Worm (Caenorhabditis elegans) whole organism, L1 larva: ENCODE data around the gene srlf-20.
A peak's percentile ranks its signal among the peaks of the same experiment; 100 is the strongest.
"Not testable (repeated sequence)": the region's sequence is repeated elsewhere in the genome, so short reads cannot be mapped to it uniquely, and the experiment has no call there.

ENCODE experiments used
- Y116A8C.19 ChIP-seq: sonication (generic microtip); optimal IDR thresholded peaks from 2 replicates; lab custom pipeline; 2016; ENCODE audit warnings: missing compliant biosample characterization, missing genetic modification characterization, borderline replicate concordance
- aha-1 ChIP-seq: fragments of 150-350 bp; optimal IDR thresholded peaks from 2 replicates; lab custom pipeline; 2014; ENCODE audit warnings: missing biosample characterization, missing genetic modification characterization
- aly-2 ChIP-seq: fragments of 150-350 bp; optimal IDR thresholded peaks from 2 replicates; lab custom pipeline; 2014; ENCODE audit warnings: missing biosample characterization, missing genetic modification characterization
- ceh-63 ChIP-seq: fragments of 200-800 bp; sonication (Bioruptor generic); optimal IDR thresholded peaks from 2 replicates; lab custom pipeline; 2018; ENCODE audit warnings: mild to moderate bottlenecking, missing genetic modification characterization, missing compliant biosample characterization
- ceh-8 ChIP-seq: fragments of 200-800 bp; sonication (Bioruptor generic); optimal IDR thresholded peaks from 2 replicates; lab custom pipeline; 2018; ENCODE audit warnings: mild to moderate bottlenecking, missing genetic modification characterization, moderate library complexity, missing compliant biosample characterization
- ceh-82 ChIP-seq, 3 experiments: fragments of 150-350 bp in 1 of 3; sonication (generic microtip) in 2 of 3; optimal IDR thresholded peaks; 2 replicates each; lab custom pipeline; 2014 to 2017; ENCODE audit warnings: missing biosample characterization in 3 of 3, missing genetic modification characterization in 3 of 3
- ceh-90 ChIP-seq: sonication (generic microtip); optimal IDR thresholded peaks from 2 replicates; lab custom pipeline; 2016; ENCODE audit warnings: missing genetic modification characterization, missing compliant biosample characterization
- ces-1 ChIP-seq: fragments of 150-350 bp; optimal IDR thresholded peaks from 2 replicates; lab custom pipeline; 2014; ENCODE audit warnings: missing biosample characterization, missing genetic modification reagents, missing genetic modification characterization
- dpl-1 ChIP-seq, 3 experiments: fragments of 150-350 bp in 2 of 3; sonication (generic microtip) in 1 of 3; optimal IDR thresholded peaks; 2 replicates each; lab custom pipeline; 2014 to 2017; ENCODE audit warnings: missing biosample characterization in 3 of 3, missing genetic modification characterization in 3 of 3, missing genetic modification reagents in 3 of 3
- dsc-1 ChIP-seq: sonication (generic microtip); optimal IDR thresholded peaks from 2 replicates; lab custom pipeline; 2016; ENCODE audit warnings: mild to moderate bottlenecking, missing genetic modification characterization, missing compliant biosample characterization
- efl-3 ChIP-seq: fragments of 200-800 bp; sonication (Bioruptor generic); optimal IDR thresholded peaks from 2 replicates; lab custom pipeline; 2018; ENCODE audit warnings: mild to moderate bottlenecking, missing genetic modification characterization, missing compliant biosample characterization
- egl-27 ChIP-seq, 2 experiments: fragments of 150-350 bp in 1 of 2; sonication (generic microtip); optimal IDR thresholded peaks; 3 replicates each; lab custom pipeline; 2017 to 2018; ENCODE audit warnings: missing biosample characterization in 2 of 2, missing genetic modification characterization in 2 of 2, missing genetic modification reagents in 2 of 2
- elt-2 ChIP-seq: sonication (generic microtip); optimal IDR thresholded peaks from 2 replicates; lab custom pipeline; 2016; ENCODE audit warnings: missing genetic modification characterization, mild to moderate bottlenecking, inconsistent platforms, missing compliant biosample characterization, missing genetic modification reagents
- ets-5 ChIP-seq: fragments of 200-800 bp; sonication (Bioruptor generic); IDR thresholded peaks from 2 replicates; pipeline ENCODE4 v1.3.6; 2022; ENCODE audit warnings: missing genetic modification characterization, missing compliant biosample characterization
- fkh-10 ChIP-seq: sonication (generic microtip); optimal IDR thresholded peaks from 2 replicates; lab custom pipeline; 2017; ENCODE audit warnings: missing biosample characterization, missing genetic modification reagents, missing genetic modification characterization
- fos-1 ChIP-seq: fragments of 150-350 bp; optimal IDR thresholded peaks from 2 replicates; lab custom pipeline; 2014; ENCODE audit warnings: missing biosample characterization, missing genetic modification characterization
- hlh-4 ChIP-seq: sonication (generic microtip); optimal IDR thresholded peaks from 2 replicates; lab custom pipeline; 2016; ENCODE audit warnings: mild to moderate bottlenecking, missing genetic modification characterization, missing compliant biosample characterization
- hpl-2 ChIP-seq: fragments of 150-350 bp; optimal IDR thresholded peaks from 2 replicates; lab custom pipeline; 2014; ENCODE audit warnings: missing biosample characterization, missing genetic modification reagents, missing genetic modification characterization
- irx-1 ChIP-seq: sonication (generic microtip); optimal IDR thresholded peaks from 2 replicates; lab custom pipeline; 2016; ENCODE audit warnings: missing genetic modification characterization, missing compliant biosample characterization
- jun-1 ChIP-seq: fragments of 150-350 bp; optimal IDR thresholded peaks from 2 replicates; lab custom pipeline; 2014; ENCODE audit warnings: missing biosample characterization, missing genetic modification reagents, missing genetic modification characterization
- lin-13 ChIP-seq: fragments of 150-350 bp; optimal IDR thresholded peaks from 2 replicates; lab custom pipeline; 2014; ENCODE audit warnings: missing biosample characterization, missing genetic modification reagents, missing genetic modification characterization
- lin-14 ChIP-seq: fragments of 200-800 bp; sonication (Bioruptor generic); optimal IDR thresholded peaks from 2 replicates; lab custom pipeline; 2018; ENCODE audit warnings: mild to moderate bottlenecking, missing genetic modification characterization, moderate library complexity, missing compliant biosample characterization
- lin-15B ChIP-seq: fragments of 150-350 bp; sonication (generic microtip); optimal IDR thresholded peaks from 3 replicates; lab custom pipeline; 2014; ENCODE audit warnings: missing biosample characterization, missing genetic modification characterization
- lin-39 ChIP-seq: fragments of 150-350 bp; optimal IDR thresholded peaks from 2 replicates; lab custom pipeline; 2014; ENCODE audit warnings: missing biosample characterization, missing genetic modification reagents, missing genetic modification characterization
- lir-3 ChIP-seq: sonication (generic microtip); optimal IDR thresholded peaks from 2 replicates; lab custom pipeline; 2016; ENCODE audit warnings: mild to moderate bottlenecking, missing genetic modification characterization, moderate library complexity, missing compliant biosample characterization; ENCODE audit not compliant: poor library complexity
- mdl-1 ChIP-seq, 2 experiments: fragments of 150-350 bp; optimal IDR thresholded peaks; 2 replicates each; lab custom pipeline; 2014 to 2017; ENCODE audit warnings: missing biosample characterization in 2 of 2, missing genetic modification characterization in 2 of 2, inconsistent platforms in 1 of 2
- mef-2 ChIP-seq: fragments of 150-350 bp; optimal IDR thresholded peaks from 2 replicates; lab custom pipeline; 2014; ENCODE audit warnings: missing biosample characterization, missing genetic modification characterization
- mep-1 ChIP-seq: fragments of 150-350 bp; optimal IDR thresholded peaks from 2 replicates; lab custom pipeline; 2014; ENCODE audit warnings: missing biosample characterization, missing genetic modification characterization
- nhr-11 ChIP-seq: fragments of 150-350 bp; optimal IDR thresholded peaks from 2 replicates; lab custom pipeline; 2014; ENCODE audit warnings: missing biosample characterization, missing genetic modification characterization
- nhr-20 ChIP-seq: sonication (generic microtip); optimal IDR thresholded peaks from 2 replicates; lab custom pipeline; 2016; ENCODE audit warnings: mild to moderate bottlenecking, missing genetic modification characterization, missing compliant biosample characterization
- nhr-237 ChIP-seq: fragments of 150-350 bp; optimal IDR thresholded peaks from 2 replicates; lab custom pipeline; 2014; ENCODE audit warnings: missing biosample characterization, missing genetic modification characterization
- nhr-47 ChIP-seq: sonication (generic microtip); optimal IDR thresholded peaks from 2 replicates; lab custom pipeline; 2016; ENCODE audit warnings: mild to moderate bottlenecking, missing genetic modification characterization, moderate library complexity, missing compliant biosample characterization
- nhr-77 ChIP-seq: fragments of 150-350 bp; optimal IDR thresholded peaks from 2 replicates; lab custom pipeline; 2014; ENCODE audit warnings: missing biosample characterization, missing genetic modification characterization
- nhr-84 ChIP-seq: sonication (generic microtip); optimal IDR thresholded peaks from 2 replicates; lab custom pipeline; 2017; ENCODE audit warnings: missing biosample characterization, missing genetic modification characterization
- nhr-85 ChIP-seq: sonication (generic microtip); peaks from one replicate; lab custom pipeline; 2016; ENCODE audit warnings: missing genetic modification characterization, inconsistent platforms, missing compliant biosample characterization
- pax-3 ChIP-seq: fragments of 200-800 bp; sonication (Bioruptor generic); optimal IDR thresholded peaks from 2 replicates; lab custom pipeline; 2018; ENCODE audit warnings: mild to moderate bottlenecking, missing genetic modification characterization, moderate library complexity, missing compliant biosample characterization
- rnt-1 ChIP-seq: sonication (generic microtip); optimal IDR thresholded peaks from 2 replicates; lab custom pipeline; 2016; ENCODE audit warnings: mild to moderate bottlenecking, missing genetic modification characterization, moderate library complexity, missing compliant biosample characterization
- skn-1 ChIP-seq: fragments of 150-350 bp; optimal IDR thresholded peaks from 2 replicates; lab custom pipeline; 2014; ENCODE audit warnings: missing biosample characterization, missing genetic modification characterization
- sox-4 ChIP-seq: sonication (generic microtip); optimal IDR thresholded peaks from 2 replicates; lab custom pipeline; 2016; ENCODE audit warnings: missing genetic modification characterization, missing compliant biosample characterization
- sup-37 ChIP-seq: fragments of 200-800 bp; sonication (Bioruptor generic); optimal IDR thresholded peaks from 2 replicates; lab custom pipeline; 2018; ENCODE audit warnings: mild to moderate bottlenecking, missing genetic modification characterization, missing compliant biosample characterization
- unc-130 ChIP-seq: fragments of 150-350 bp; optimal IDR thresholded peaks from 2 replicates; lab custom pipeline; 2017; ENCODE audit warnings: missing biosample characterization, missing genetic modification characterization, inconsistent platforms
- unc-30 ChIP-seq: sonication (generic microtip); optimal IDR thresholded peaks from 2 replicates; lab custom pipeline; 2017; ENCODE audit warnings: missing biosample characterization, missing genetic modification characterization
- unc-62 ChIP-seq: fragments of 150-350 bp; optimal IDR thresholded peaks from 2 replicates; lab custom pipeline; 2014; ENCODE audit warnings: missing biosample characterization, missing genetic modification reagents, missing genetic modification characterization
- unc-98 ChIP-seq: fragments of 200-800 bp; sonication (Bioruptor generic); IDR thresholded peaks from 2 replicates; pipeline ENCODE4 v1.3.6; 2022; ENCODE audit warnings: missing genetic modification characterization, missing compliant biosample characterization
- ztf-4 ChIP-seq: fragments of 150-350 bp; optimal IDR thresholded peaks from 2 replicates; lab custom pipeline; 2014; ENCODE audit warnings: missing biosample characterization, missing genetic modification characterization

Gene srlf-20

ce11 chrV:889216-889615, 4.6 kb upstream of the srlf-20 start, which contains the start of gene T02B11.6 (continued):
- TF ChIP-seq nhr-237 (no peak), nhr-77 (tag; lab: Kevin White, UChicago) (no peak)

ce11 chrV:890423-890822, 3.3 kb upstream of the srlf-20 start, which contains the start of gene srlf-21:
Gene srlf-21 (minus strand): TSS chrV:890523.
- TF ChIP-seq lin-13 (GFP tag; lab: Kevin White, UChicago), result no peak

- not testable (repeated sequence) for TF ChIP-seq irx-1, lin-15B, hlh-4 (tag; lab: Kevin White, UChicago)
These were observed 2.9 kb upstream of the srlf-20 start, which contains the start of gene srlf-22 for ce11 chrV:890835-891234. Gene srlf-22 (plus strand): TSS chrV:891135.

DNA sequence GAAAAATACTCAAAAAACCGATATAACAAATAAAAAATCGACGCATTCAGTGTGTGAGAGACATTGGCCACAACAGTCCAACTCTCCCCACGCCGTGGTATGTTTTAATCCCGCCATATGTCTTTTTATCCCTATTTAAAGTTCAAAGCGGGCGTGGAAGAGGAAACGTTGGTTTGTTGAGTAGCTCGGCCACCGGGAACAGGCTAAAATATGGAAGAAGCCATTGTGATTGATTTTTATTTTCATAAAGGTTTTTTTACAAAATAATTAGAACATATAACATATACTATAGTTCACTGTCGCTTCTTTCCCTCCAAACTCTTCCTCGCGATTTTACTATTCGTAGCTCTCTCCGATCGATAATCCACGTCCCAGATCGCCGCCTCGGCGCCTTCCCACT, 5.3 kb downstream of the srlf-20 start, which contains the start of gene nas-32:
nas-32 (minus strand) TSS at position 101 of the 400 bp plus-strand sequence.
- TF ChIP-seq unc-62, result no peak
- no peak for TF ChIP-seq mef-2 (tag; lab: Kevin White, UChicago)
- TF ChIP-seq, all 84 proteins: peak for 0

DNA sequence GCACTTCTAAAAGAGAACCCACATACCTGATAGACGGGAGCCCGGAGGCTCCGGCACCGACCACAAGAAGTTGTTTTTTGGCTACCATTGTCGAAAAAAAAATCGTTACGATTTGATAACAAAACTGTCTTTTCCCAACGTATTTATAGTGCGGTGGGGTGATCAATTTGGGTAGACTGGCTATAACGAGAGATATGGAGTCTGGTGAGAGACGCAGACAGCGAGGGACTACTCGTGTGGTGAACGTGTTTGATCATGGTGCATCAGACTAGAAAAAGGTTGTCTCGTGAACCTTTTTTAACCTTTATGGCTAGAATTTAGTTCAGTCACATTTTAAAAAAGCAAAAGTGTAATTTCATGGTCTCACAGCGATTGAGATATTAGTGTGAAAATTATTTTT, 9.7 kb downstream of the srlf-20 start, which contains the start of gene fmo-5:
fmo-5 (minus strand) TSS at position 206 of the 400 bp plus-strand sequence.
- no peak for TF ChIP-seq ceh-82 (tag; optimal IDR thresholded peaks at IDR 0.05; lab: Kevin White, UChicago)
- no peak for TF ChIP-seq aly-2 (tag; lab: Kevin White, UChicago)
- no peak for TF ChIP-seq pax-3 (tag; lab: Kevin White, UChicago)
- TF ChIP-seq nhr-20 (tag; lab: Kevin White, UChicago), result peak; percentile 88
- TF ChIP-seq dpl-1 (GFP tag; optimal IDR thresholded peaks at IDR 0.05; lab: Kevin White, UChicago), result peak in 2 of 3 experiments; percentile 42 to 57
- TF ChIP-seq nhr-237, result no peak
- no peak for TF ChIP-seq sox-4 (tag; lab: Kevin White, UChicago)
- TF ChIP-seq mdl-1 (tag; optimal IDR thresholded peaks at IDR 0.05; lab: Kevin White, UChicago), result peak in 1 of 2 experiments; percentile 73
- no peak for TF ChIP-seq dsc-1 (tag; lab: Kevin White, UChicago)
- peak; percentile 46 for TF ChIP-seq rnt-1
- TF ChIP-seq fos-1 (tag; lab: Kevin White, UChicago), result no peak
- peak; percentile 73 for TF ChIP-seq nhr-85 (tag; lab: Kevin White, UChicago)
- TF ChIP-seq sup-37 (GFP tag; lab: Kevin White, UChicago), result no peak
- no peak for TF ChIP-seq mep-1 (tag; lab: Kevin White, UChicago)
- TF ChIP-seq unc-130, result no peak
- peak; percentile 35 for TF ChIP-seq nhr-47 (tag; lab: Kevin White, UChicago)
- TF ChIP-seq fkh-10 (GFP tag; lab: Kevin White, UChicago), result no peak
- no peak for TF ChIP-seq ceh-90 (tag; lab: Kevin White, UChicago)
- no peak for TF ChIP-seq ceh-63 (GFP tag; lab: Kevin White, UChicago)
- no peak for TF ChIP-seq unc-98 (GFP tag; lab: Robert Waterston, UW)
- TF ChIP-seq lin-14 (GFP tag; lab: Kevin White, UChicago), result no peak
- TF ChIP-seq unc-30 (tag; lab: Kevin White, UChicago), result no peak
- TF ChIP-seq lir-3 (tag; lab: Kevin White, UChicago), result no peak
- TF ChIP-seq jun-1 (tag; lab: Kevin White, UChicago), result no peak
- TF ChIP-seq Y116A8C.19 (tag; lab: Kevin White, UChicago), result no peak
- no peak for TF ChIP-seq ces-1
- TF ChIP-seq nhr-11, result no peak
- TF ChIP-seq hpl-2 (GFP tag; lab: Kevin White, UChicago), result no peak
- no peak for TF ChIP-seq ets-5 (GFP tag; lab: Robert Waterston, UW)
- no peak for TF ChIP-seq aha-1 (tag; lab: Kevin White, UChicago)
- TF ChIP-seq efl-3 (GFP tag; lab: Kevin White, UChicago), result no peak
- TF ChIP-seq skn-1 (tag; lab: Kevin White, UChicago), result no peak
- TF ChIP-seq egl-27 (tag; optimal IDR thresholded peaks at IDR 0.05; lab: Kevin White, UChicago), result no peak
- TF ChIP-seq ztf-4, result peak; percentile 1
- peak; percentile 49 for TF ChIP-seq elt-2
- TF ChIP-seq nhr-84 (tag; lab: Kevin White, UChicago), result no peak
- TF ChIP-seq ceh-8, result no peak
- TF ChIP-seq lin-39 (tag; lab: Kevin White, UChicago), result no peak
